Fruit fly (Drosophila melanogaster) whole organism, embryonic: ENCODE measurements around the gene CG15882.

Source experiments
- Antp ChIP-seq: fragments of 200-800 bp; sonication (Bioruptor generic); optimal IDR thresholded peaks from 3 replicates; lab custom pipeline; 2016; ENCODE audit warnings: missing biosample characterization, missing genetic modification characterization
- Asciz ChIP-seq: fragments of 200-800 bp; sonication (Bioruptor generic); optimal IDR thresholded peaks from 2 replicates; lab custom pipeline; 2017; ENCODE audit warnings: missing biosample characterization, mild to moderate bottlenecking, missing genetic modification characterization, missing genetic modification reagents
- Atf6 ChIP-seq: fragments of 200-800 bp; sonication (Bioruptor generic); IDR thresholded peaks from 2 replicates; pipeline ENCODE4 v1.3.6; 2022; ENCODE audit warnings: missing biosample characterization, missing genetic modification characterization
- Blimp-1 ChIP-seq: fragments of 200-800 bp; sonication (Bioruptor generic); optimal IDR thresholded peaks from 3 replicates; lab custom pipeline; 2018; ENCODE audit warnings: missing biosample characterization, missing genetic modification characterization, mild to moderate bottlenecking, moderate library complexity, missing genetic modification reagents
- CG10267 ChIP-seq: fragments of 200-800 bp; sonication (Bioruptor generic); optimal IDR thresholded peaks from 2 replicates; lab custom pipeline; 2018; ENCODE audit warnings: missing biosample characterization, mild to moderate bottlenecking, missing genetic modification characterization, moderate library complexity
- CG10274 ChIP-seq: fragments of 200-800 bp; sonication (Bioruptor generic); optimal IDR thresholded peaks from 3 replicates; lab custom pipeline; 2017; ENCODE audit warnings: missing biosample characterization, mild to moderate bottlenecking, missing genetic modification characterization
- CG12942 ChIP-seq: fragments of 200-800 bp; sonication (Bioruptor generic); optimal IDR thresholded peaks from 3 replicates; lab custom pipeline; 2016; ENCODE audit warnings: missing biosample characterization, missing genetic modification characterization
- CG1529 ChIP-seq: fragments of 200-800 bp; sonication (Bioruptor generic); optimal IDR thresholded peaks from 3 replicates; lab custom pipeline; 2018; ENCODE audit warnings: missing biosample characterization, missing genetic modification characterization
- CG17385 ChIP-seq: fragments of 200-800 bp; sonication (Bioruptor generic); optimal IDR thresholded peaks from 3 replicates; lab custom pipeline; 2018; ENCODE audit warnings: missing biosample characterization, mild to moderate bottlenecking, missing genetic modification characterization
- CG18476 ChIP-seq: fragments of 200-800 bp; sonication (Bioruptor generic); optimal IDR thresholded peaks from 2 replicates; lab custom pipeline; 2016; ENCODE audit warnings: missing biosample characterization, mild to moderate bottlenecking, missing genetic modification characterization
- CG32532 ChIP-seq: fragments of 200-800 bp; sonication (Bioruptor generic); IDR thresholded peaks from 2 replicates; pipeline ENCODE4 v1.3.6; 2022; ENCODE audit warnings: missing biosample characterization, missing genetic modification characterization
- CG33557 ChIP-seq: fragments of 200-800 bp; sonication (Bioruptor generic); optimal IDR thresholded peaks from 2 replicates; lab custom pipeline; 2019; ENCODE audit warnings: missing biosample characterization, mild to moderate bottlenecking, missing genetic modification characterization, moderate library complexity
- CG34376 ChIP-seq: fragments of 200-800 bp; sonication (Bioruptor generic); optimal IDR thresholded peaks from 2 replicates; lab custom pipeline; 2018; ENCODE audit warnings: missing biosample characterization, mild to moderate bottlenecking, missing genetic modification characterization
- CG4424 ChIP-seq: fragments of 200-800 bp; sonication (Bioruptor generic); optimal IDR thresholded peaks from 3 replicates; lab custom pipeline; 2016; ENCODE audit warnings: missing biosample characterization, missing genetic modification characterization
- CG4730 ChIP-seq: fragments of 200-800 bp; sonication (Bioruptor generic); IDR thresholded peaks from 2 replicates; pipeline ENCODE4 v1.3.6; 2022; ENCODE audit warnings: missing biosample characterization, missing genetic modification characterization
- CG6254 ChIP-seq: fragments of 200-800 bp; sonication (Bioruptor generic); optimal IDR thresholded peaks from 3 replicates; lab custom pipeline; 2017; ENCODE audit warnings: mild to moderate bottlenecking, missing biosample characterization, missing genetic modification reagents, missing genetic modification characterization
- CHES-1-like ChIP-seq: fragments of 200-800 bp; sonication (Bioruptor generic); optimal IDR thresholded peaks from 2 replicates; lab custom pipeline; 2016; ENCODE audit warnings: missing biosample characterization, missing genetic modification characterization
- Dek ChIP-seq: fragments of 200-800 bp; sonication (Bioruptor generic); optimal IDR thresholded peaks from 3 replicates; lab custom pipeline; 2019; ENCODE audit warnings: missing biosample characterization, mild to moderate bottlenecking, missing genetic modification characterization, moderate library complexity
- Dip3 ChIP-seq: fragments of 200-800 bp; sonication (Bioruptor generic); optimal IDR thresholded peaks from 3 replicates; lab custom pipeline; 2016; ENCODE audit warnings: missing biosample characterization, missing genetic modification characterization
- Doc2 ChIP-seq: fragments of 200-800 bp; sonication (Bioruptor generic); IDR thresholded peaks from 2 replicates; pipeline ENCODE4 v1.3.6; 2022; ENCODE audit warnings: missing biosample characterization, missing genetic modification characterization
- Drgx ChIP-seq: fragments of 200-800 bp; sonication (Bioruptor generic); IDR thresholded peaks from 2 replicates; pipeline ENCODE4 v1.3.6; 2022; ENCODE audit warnings: missing biosample characterization, missing genetic modification characterization
- E2f1 ChIP-seq: fragments of 200-800 bp; sonication (Bioruptor generic); IDR thresholded peaks from 2 replicates; pipeline ENCODE4 v1.3.6; 2022; ENCODE audit warnings: missing biosample characterization, missing genetic modification characterization
- Eip74EF ChIP-seq, 2 experiments: fragments of 200-800 bp in 1 of 2; fragments of >200 bp in 1 of 2; sonication (Bioruptor generic) in 1 of 2; optimal IDR thresholded peaks; 2 replicates each; lab custom pipeline; 2017 to 2019; ENCODE audit warnings: missing biosample characterization in 2 of 2, missing genetic modification characterization in 2 of 2, mild to moderate bottlenecking in 1 of 2, moderate library complexity in 1 of 2
- Fer3 ChIP-seq: fragments of 200-800 bp; sonication (Bioruptor generic); optimal IDR thresholded peaks from 2 replicates; lab custom pipeline; 2018; ENCODE audit warnings: missing biosample characterization, mild to moderate bottlenecking, missing genetic modification characterization, moderate library complexity
- H15 ChIP-seq: fragments of 200-800 bp; sonication (Bioruptor generic); IDR thresholded peaks from 3 replicates; pipeline ENCODE4 v1.3.6; 2022; ENCODE audit warnings: missing biosample characterization, missing genetic modification characterization
- H2.0 ChIP-seq: fragments of 200-800 bp; sonication (Bioruptor generic); IDR thresholded peaks from 2 replicates; pipeline ENCODE4 v1.3.6; 2022; ENCODE audit warnings: missing biosample characterization, missing genetic modification characterization
- HLH4C ChIP-seq: fragments of 200-800 bp; sonication (Bioruptor generic); IDR thresholded peaks from 3 replicates; pipeline ENCODE4 v1.3.6; 2022; ENCODE audit warnings: missing biosample characterization, missing genetic modification characterization; ENCODE audit not compliant: partially characterized antibody
- HLH54F ChIP-seq: fragments of 200-800 bp; sonication (Bioruptor generic); optimal IDR thresholded peaks from 3 replicates; lab custom pipeline; 2016; ENCODE audit warnings: missing biosample characterization, missing genetic modification characterization
- Jarid2 ChIP-seq: fragments of 200-800 bp; sonication (Bioruptor generic); optimal IDR thresholded peaks from 3 replicates; lab custom pipeline; 2017; ENCODE audit warnings: mild to moderate bottlenecking, missing biosample characterization, missing genetic modification reagents, missing genetic modification characterization
- MESR4 ChIP-seq: fragments of 200-800 bp; sonication (Bioruptor generic); optimal IDR thresholded peaks from 2 replicates; lab custom pipeline; 2018; ENCODE audit warnings: missing biosample characterization, mild to moderate bottlenecking, missing genetic modification characterization, moderate library complexity
- Max ChIP-seq: fragments of 200-800 bp; sonication (Bioruptor generic); optimal IDR thresholded peaks from 2 replicates; lab custom pipeline; 2016; ENCODE audit warnings: missing biosample characterization, mild to moderate bottlenecking, missing genetic modification characterization
- Mes4 ChIP-seq: fragments of 200-800 bp; sonication (Bioruptor generic); optimal IDR thresholded peaks from 2 replicates; lab custom pipeline; 2016; ENCODE audit warnings: missing biosample characterization, missing genetic modification characterization
- Mrtf ChIP-seq: fragments of 200-800 bp; sonication (Bioruptor generic); IDR thresholded peaks from 3 replicates; pipeline ENCODE4 v1.3.6; 2022; ENCODE audit warnings: missing biosample characterization, missing genetic modification characterization
- Neu2 ChIP-seq: fragments of 200-800 bp; sonication (Bioruptor generic); optimal IDR thresholded peaks from 3 replicates; lab custom pipeline; 2016; ENCODE audit warnings: missing biosample characterization, missing genetic modification characterization, borderline replicate concordance
- Pdp1 ChIP-seq, 2 experiments: fragments of 200-800 bp; sonication (Bioruptor generic); optimal IDR thresholded peaks; 3 replicates each; lab custom pipeline; 2016; ENCODE audit warnings: missing biosample characterization in 2 of 2, missing genetic modification characterization in 2 of 2, mild to moderate bottlenecking in 1 of 2, moderate library complexity in 1 of 2
- Side ChIP-seq: fragments of 200-800 bp; sonication (Bioruptor generic); optimal IDR thresholded peaks from 2 replicates; lab custom pipeline; 2016; ENCODE audit warnings: missing biosample characterization, missing genetic modification characterization
- Stat92E ChIP-seq, 3 experiments: fragments of >200 bp in 2 of 3; fragments of 200-800 bp in 1 of 3; sonication (Bioruptor generic) in 1 of 3; optimal IDR thresholded peaks; 2 replicates each; lab custom pipeline; 2017 to 2019; ENCODE audit warnings: missing biosample characterization in 3 of 3, missing genetic modification characterization in 3 of 3, mild to moderate bottlenecking in 1 of 3, moderate library complexity in 1 of 3
- al ChIP-seq: fragments of 200-800 bp; sonication (Bioruptor generic); IDR thresholded peaks from 2 replicates; pipeline ENCODE4 v1.3.6; 2022; ENCODE audit warnings: missing biosample characterization, missing genetic modification characterization
- btn ChIP-seq: fragments of 200-800 bp; sonication (Bioruptor generic); optimal IDR thresholded peaks from 2 replicates; lab custom pipeline; 2016; ENCODE audit warnings: missing biosample characterization, missing genetic modification characterization
- ewg ChIP-seq: fragments of 200-800 bp; sonication (Bioruptor generic); optimal IDR thresholded peaks from 3 replicates; lab custom pipeline; 2017; ENCODE audit warnings: mild to moderate bottlenecking, missing biosample characterization, missing genetic modification reagents, missing genetic modification characterization
- fru ChIP-seq: fragments of >200 bp; optimal IDR thresholded peaks from 2 replicates; lab custom pipeline; 2017
- ind ChIP-seq: fragments of 200-800 bp; sonication (Bioruptor generic); optimal IDR thresholded peaks from 3 replicates; lab custom pipeline; 2016; ENCODE audit warnings: missing biosample characterization, missing genetic modification characterization
- insv ChIP-seq, 2 experiments: fragments of 200-800 bp; sonication (Bioruptor generic); optimal IDR thresholded peaks; 3 replicates each; lab custom pipeline; 2016 to 2018; ENCODE audit warnings: missing biosample characterization in 2 of 2, missing genetic modification characterization in 2 of 2
- kni ChIP-seq: fragments of 200-800 bp; sonication (Bioruptor generic); optimal IDR thresholded peaks from 3 replicates; lab custom pipeline; 2017; ENCODE audit warnings: mild to moderate bottlenecking, missing biosample characterization, missing genetic modification reagents, missing genetic modification characterization
- nau ChIP-seq: fragments of 200-800 bp; sonication (Bioruptor generic); optimal IDR thresholded peaks from 3 replicates; lab custom pipeline; 2017; ENCODE audit warnings: missing biosample characterization, mild to moderate bottlenecking, missing genetic modification characterization, missing genetic modification reagents
- nerfin-2 ChIP-seq: fragments of 200-800 bp; sonication (Bioruptor generic); IDR thresholded peaks from 2 replicates; pipeline ENCODE4 v1.3.6; 2022; ENCODE audit warnings: missing biosample characterization, missing genetic modification characterization; ENCODE audit not compliant: partially characterized antibody
- nom ChIP-seq: fragments of 200-800 bp; sonication (Bioruptor generic); optimal IDR thresholded peaks from 2 replicates; lab custom pipeline; 2017; ENCODE audit warnings: missing biosample characterization, missing genetic modification characterization, mild to moderate bottlenecking, moderate library complexity, missing genetic modification reagents
- salm ChIP-seq: fragments of 200-800 bp; sonication (Bioruptor generic); optimal IDR thresholded peaks from 2 replicates; lab custom pipeline; 2018; ENCODE audit warnings: missing biosample characterization, mild to moderate bottlenecking, missing genetic modification characterization
- scrt ChIP-seq: fragments of 200-800 bp; sonication (Bioruptor generic); optimal IDR thresholded peaks from 2 replicates; lab custom pipeline; 2018; ENCODE audit warnings: missing biosample characterization, mild to moderate bottlenecking, missing genetic modification characterization, moderate library complexity
- slp2 ChIP-seq: fragments of 200-800 bp; sonication (Bioruptor generic); optimal IDR thresholded peaks from 2 replicates; lab custom pipeline; 2016; ENCODE audit warnings: missing biosample characterization, missing genetic modification characterization
- sqz ChIP-seq: fragments of 200-800 bp; sonication (Bioruptor generic); optimal IDR thresholded peaks from 3 replicates; lab custom pipeline; 2018; ENCODE audit warnings: missing biosample characterization, mild to moderate bottlenecking, missing genetic modification characterization

Gene CG15882

dm6 chrX:19155922-19156437, 31.8 kb upstream of the CG15882 start (continued):
- no peak for TF ChIP-seq nerfin-2
- TF ChIP-seq CG34376 (GFP tag; lab: Kevin White, UChicago), result no peak
- TF ChIP-seq Dip3 (GFP tag; lab: Kevin White, UChicago), result no peak
- peak; percentile 97 for TF ChIP-seq CG33557 (GFP tag; lab: Kevin White, UChicago)
- TF ChIP-seq nom (GFP tag; lab: Kevin White, UChicago), result peak; percentile 81
- peak; percentile 77 for TF ChIP-seq sqz
- no peak for TF ChIP-seq Mes4
- peak; percentile 8 for TF ChIP-seq MESR4 (GFP tag; lab: Kevin White, UChicago)
- peak; percentile 46 for TF ChIP-seq nau (GFP tag; lab: Kevin White, UChicago)
- TF ChIP-seq Dek (tag; lab: Kevin White, UChicago), result peak; percentile 57
- TF ChIP-seq CG4730 (GFP tag; lab: Robert Waterston, UW), result peak; percentile 79
- TF ChIP-seq CG17385 (GFP tag; lab: Kevin White, UChicago), result peak; percentile 72
- TF ChIP-seq Mrtf (GFP tag; lab: Robert Waterston, UW), result peak; percentile 65; the same call in 2 of the 3 replicates
- TF ChIP-seq Asciz (GFP tag; lab: Kevin White, UChicago), result peak; percentile 54
- TF ChIP-seq slp2 (GFP tag; lab: Kevin White, UChicago), result peak; percentile 2
- TF ChIP-seq Drgx, result peak; percentile 84
- TF ChIP-seq Eip74EF (GFP tag; optimal IDR thresholded peaks at IDR 0.05; lab: Kevin White, UChicago), result peak in 1 of 2 experiments; percentile 68
- TF ChIP-seq Doc2, result no peak
- TF ChIP-seq kni, result peak; percentile 92
- peak; percentile 16 for TF ChIP-seq Antp
- TF ChIP-seq H15 (GFP tag; lab: Robert Waterston, UW), result peak; percentile 58; the same call in 1 of the 3 replicates
- TF ChIP-seq fru, result no peak
- TF ChIP-seq CG1529, result peak; percentile 76
- peak; percentile 79 for TF ChIP-seq al (GFP tag; lab: Robert Waterston, UW)
- no peak for TF ChIP-seq HLH54F
- peak; percentile 64 for TF ChIP-seq Max (GFP tag; lab: Kevin White, UChicago)
- TF ChIP-seq Side (GFP tag; lab: Kevin White, UChicago), result peak; percentile 26
- peak; percentile 37 for TF ChIP-seq Jarid2 (GFP tag; lab: Kevin White, UChicago)
- no peak for TF ChIP-seq Neu2 (GFP tag; lab: Kevin White, UChicago)
- TF ChIP-seq HLH4C, result no peak
- TF ChIP-seq E2f1 (GFP tag; lab: Robert Waterston, UW), result peak; percentile 78
- peak; percentile 86 for TF ChIP-seq CG4424 (GFP tag; lab: Kevin White, UChicago)

DNA sequence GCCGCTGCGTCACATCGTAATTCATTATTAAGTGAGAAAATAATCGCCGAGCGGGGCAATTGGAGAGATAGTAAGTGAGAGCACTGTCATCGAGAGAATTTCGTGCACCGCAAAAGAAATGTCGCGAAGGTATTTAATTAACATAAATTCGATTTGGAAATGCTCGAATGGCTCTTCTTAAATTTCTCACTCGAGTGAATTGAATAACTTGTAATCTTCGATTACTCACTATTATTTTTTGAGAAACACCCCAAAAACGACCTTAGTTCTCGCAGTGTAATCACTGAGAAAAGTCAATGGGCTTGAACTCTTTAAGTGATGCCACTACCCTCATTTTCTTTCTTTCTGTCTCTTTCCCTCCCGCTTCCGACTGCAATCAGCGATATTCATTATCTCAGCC, 30.8 kb upstream of the CG15882 start:
- TF ChIP-seq scrt (GFP tag; lab: Kevin White, UChicago) (peak; percentile 46), CHES-1-like (peak; percentile 83), Atf6 (peak; percentile 56; the same call in 1 of the 2 replicates), CG6254 (peak; percentile 91), CG4424 (GFP tag; lab: Kevin White, UChicago) (peak; percentile 91), CG18476 (GFP tag; lab: Kevin White, UChicago) (peak; percentile 65), Blimp-1 (peak; percentile 92), CG10267 (peak; percentile 86), salm (tag; lab: Kevin White, UChicago) (peak; percentile 75), Stat92E (GFP tag; optimal IDR thresholded peaks at IDR 0.05; lab: Kevin White, UChicago) (peak in 1 of 3 experiments; percentile 91), insv (GFP tag; optimal IDR thresholded peaks at IDR 0.05; lab: Kevin White, UChicago) (no peak), CG10274 (GFP tag; lab: Kevin White, UChicago) (peak; percentile 43), ind (GFP tag; lab: Kevin White, UChicago) (peak; percentile 71), CG32532 (peak; percentile 58; the same call in 1 of the 2 replicates), Fer3 (tag; lab: Kevin White, UChicago) (peak; percentile 68), ewg (GFP tag; lab: Kevin White, UChicago) (peak; percentile 84), H2.0 (GFP tag; lab: Robert Waterston, UW) (peak; percentile 73), Pdp1 (GFP tag; optimal IDR thresholded peaks at IDR 0.05; lab: Kevin White, UChicago) (peak; percentile 82 to 93), btn (GFP tag; lab: Kevin White, UChicago) (peak; percentile 87), CG12942 (GFP tag; lab: Kevin White, UChicago) (peak; percentile 76)
